Fruit fly (Drosophila melanogaster) whole organism, prepupa: Measurements from ENCODE around the gene sick.

Experiments
- CG10631 ChIP-seq: fragments of 200-800 bp; sonication (Bioruptor generic); optimal IDR thresholded peaks from 2 replicates; lab custom pipeline; 2016; ENCODE audit warnings: missing biosample characterization, missing genetic modification characterization
- CG10669 ChIP-seq: fragments of 200-800 bp; sonication (Bioruptor generic); optimal IDR thresholded peaks from 3 replicates; lab custom pipeline; 2018; ENCODE audit warnings: missing biosample characterization, mild to moderate bottlenecking, missing genetic modification characterization, moderate library complexity
- CG11762 ChIP-seq: fragments of 200-800 bp; sonication (Bioruptor generic); optimal IDR thresholded peaks from 3 replicates; lab custom pipeline; 2016; ENCODE audit warnings: missing biosample characterization, missing genetic modification characterization; ENCODE audit not compliant: insufficient read depth
- CG15336 ChIP-seq: fragments of 200-800 bp; sonication (Bioruptor generic); IDR thresholded peaks from 2 replicates; pipeline ENCODE4 v1.3.6; 2022; ENCODE audit warnings: missing biosample characterization, missing genetic modification characterization
- CG16779 ChIP-seq: fragments of 200-800 bp; sonication (Bioruptor generic); optimal IDR thresholded peaks from 3 replicates; lab custom pipeline; 2017; ENCODE audit warnings: missing biosample characterization, mild to moderate bottlenecking, missing genetic modification characterization
- CG3032 ChIP-seq: fragments of 200-800 bp; optimal IDR thresholded peaks from 2 replicates; lab custom pipeline; 2019; ENCODE audit warnings: missing biosample characterization, mild to moderate bottlenecking, missing genetic modification characterization, moderate library complexity
- CG31627 ChIP-seq: fragments of 200-800 bp; sonication (Bioruptor generic); optimal IDR thresholded peaks from 3 replicates; lab custom pipeline; 2016; ENCODE audit warnings: missing biosample characterization, missing genetic modification characterization
- CG32006 ChIP-seq: fragments of 200-800 bp; sonication (Bioruptor generic); optimal IDR thresholded peaks from 3 replicates; lab custom pipeline; 2017; ENCODE audit warnings: missing biosample characterization, mild to moderate bottlenecking, missing genetic modification characterization
- CG34406 ChIP-seq: fragments of 200-800 bp; sonication (Bioruptor generic); optimal IDR thresholded peaks from 3 replicates; lab custom pipeline; 2016; ENCODE audit warnings: missing biosample characterization, missing genetic modification characterization
- CG4318 ChIP-seq: fragments of 200-800 bp; sonication (Bioruptor generic); optimal IDR thresholded peaks from 3 replicates; lab custom pipeline; 2017; ENCODE audit warnings: missing biosample characterization, mild to moderate bottlenecking, missing genetic modification characterization
- CG6163 ChIP-seq: fragments of 200-800 bp; sonication (Bioruptor generic); IDR thresholded peaks from 3 replicates; pipeline ENCODE4 v1.3.6; 2022; ENCODE audit warnings: missing biosample characterization, missing genetic modification characterization
- CG6276 ChIP-seq: fragments of 200-800 bp; sonication (Bioruptor generic); optimal IDR thresholded peaks from 2 replicates; lab custom pipeline; 2017; ENCODE audit warnings: missing biosample characterization, mild to moderate bottlenecking, missing genetic modification characterization
- CG6808 ChIP-seq: fragments of 200-800 bp; sonication (Bioruptor generic); optimal IDR thresholded peaks from 3 replicates; lab custom pipeline; 2017; ENCODE audit warnings: missing biosample characterization, missing genetic modification characterization, mild to moderate bottlenecking, moderate library complexity, missing genetic modification reagents
- CG6854 ChIP-seq: fragments of 200-800 bp; sonication (Bioruptor generic); optimal IDR thresholded peaks from 2 replicates; lab custom pipeline; 2017; ENCODE audit warnings: missing biosample characterization, mild to moderate bottlenecking, missing genetic modification characterization
- CG8119 ChIP-seq: fragments of 200-800 bp; sonication (Bioruptor generic); IDR thresholded peaks from 3 replicates; pipeline ENCODE4 v1.3.6; 2022; ENCODE audit warnings: missing biosample characterization, missing genetic modification characterization
- CG8319 ChIP-seq: fragments of 200-800 bp; sonication (Bioruptor generic); optimal IDR thresholded peaks from 3 replicates; lab custom pipeline; 2016; ENCODE audit warnings: missing biosample characterization, missing genetic modification characterization
- CG8632 ChIP-seq: fragments of 200-800 bp; sonication (Bioruptor generic); optimal IDR thresholded peaks from 3 replicates; lab custom pipeline; 2016; ENCODE audit warnings: missing biosample characterization, missing genetic modification characterization
- CG9139 ChIP-seq: fragments of 200-800 bp; sonication (Bioruptor generic); optimal IDR thresholded peaks from 3 replicates; lab custom pipeline; 2017; ENCODE audit warnings: missing biosample characterization, mild to moderate bottlenecking, missing genetic modification characterization
- Eip75B ChIP-seq: fragments of 200-800 bp; sonication (Bioruptor generic); optimal IDR thresholded peaks from 3 replicates; lab custom pipeline; 2016; ENCODE audit warnings: missing biosample characterization, missing genetic modification characterization
- Eip78C ChIP-seq: fragments of 200-800 bp; sonication (Bioruptor generic); peaks from one replicate; lab custom pipeline; 2016; ENCODE audit warnings: missing biosample characterization, missing genetic modification characterization
- Eip93F ChIP-seq: fragments of 200-800 bp; sonication (Bioruptor generic); optimal IDR thresholded peaks from 2 replicates; lab custom pipeline; 2016; ENCODE audit warnings: missing biosample characterization, mild to moderate bottlenecking, missing genetic modification characterization
- Hr38 ChIP-seq: sonication (Bioruptor generic); optimal IDR thresholded peaks from 2 replicates; lab custom pipeline; 2016; ENCODE audit warnings: missing biosample characterization, missing genetic modification characterization
- Hr4 ChIP-seq: fragments of 200-800 bp; sonication (Bioruptor generic); optimal IDR thresholded peaks from 3 replicates; lab custom pipeline; 2016; ENCODE audit warnings: missing biosample characterization, missing genetic modification characterization
- Met ChIP-seq: fragments of 200-800 bp; sonication (Bioruptor generic); optimal IDR thresholded peaks from 3 replicates; lab custom pipeline; 2016; ENCODE audit warnings: missing biosample characterization, missing genetic modification characterization
- OdsH ChIP-seq: fragments of 200-800 bp; sonication (Bioruptor generic); optimal IDR thresholded peaks from 3 replicates; lab custom pipeline; 2016; ENCODE audit warnings: missing biosample characterization, missing genetic modification characterization
- Sox14 ChIP-seq: fragments of 200-800 bp; sonication (Bioruptor generic); optimal IDR thresholded peaks from 3 replicates; lab custom pipeline; 2016; ENCODE audit warnings: missing biosample characterization, missing genetic modification characterization
- Sox15 ChIP-seq: fragments of 200-800 bp; sonication (Bioruptor generic); optimal IDR thresholded peaks from 3 replicates; lab custom pipeline; 2016; ENCODE audit warnings: missing biosample characterization, missing genetic modification characterization
- achi ChIP-seq: fragments of 200-800 bp; sonication (Bioruptor generic); optimal IDR thresholded peaks from 3 replicates; lab custom pipeline; 2016; ENCODE audit warnings: missing biosample characterization, missing genetic modification characterization
- acj6 ChIP-seq: fragments of 200-800 bp; sonication (Bioruptor generic); optimal IDR thresholded peaks from 3 replicates; lab custom pipeline; 2016; ENCODE audit warnings: missing biosample characterization, missing genetic modification characterization
- cyc ChIP-seq: fragments of 200-800 bp; sonication (Bioruptor generic); optimal IDR thresholded peaks from 3 replicates; lab custom pipeline; 2016; ENCODE audit warnings: missing biosample characterization, missing genetic modification characterization
- dac ChIP-seq: fragments of 200-800 bp; sonication (Bioruptor generic); optimal IDR thresholded peaks from 2 replicates; lab custom pipeline; 2017; ENCODE audit warnings: missing biosample characterization, mild to moderate bottlenecking, missing genetic modification characterization
- dsx ChIP-seq: fragments of 200-800 bp; optimal IDR thresholded peaks from 3 replicates; lab custom pipeline; 2019; ENCODE audit warnings: missing biosample characterization, mild to moderate bottlenecking, missing genetic modification characterization, moderate library complexity; ENCODE audit not compliant: poor library complexity, severe bottlenecking
- esn ChIP-seq: fragments of 200-800 bp; sonication (Bioruptor generic); optimal IDR thresholded peaks from 2 replicates; lab custom pipeline; 2016; ENCODE audit warnings: missing biosample characterization, mild to moderate bottlenecking, missing genetic modification characterization, moderate library complexity
- fd85E ChIP-seq: fragments of 200-800 bp; sonication (Bioruptor generic); optimal IDR thresholded peaks from 3 replicates; lab custom pipeline; 2016; ENCODE audit warnings: missing biosample characterization, missing genetic modification characterization
- lz ChIP-seq: fragments of 200-800 bp; sonication (Bioruptor generic); optimal IDR thresholded peaks from 3 replicates; lab custom pipeline; 2016; ENCODE audit warnings: missing biosample characterization, missing genetic modification characterization
- net ChIP-seq: fragments of 200-800 bp; sonication (Bioruptor generic); optimal IDR thresholded peaks from 3 replicates; lab custom pipeline; 2016; ENCODE audit warnings: missing biosample characterization, missing genetic modification characterization
- salr ChIP-seq, 2 experiments: fragments of 200-800 bp; sonication (Bioruptor generic); optimal IDR thresholded peaks; 3 replicates each; lab custom pipeline; 2016 to 2018; ENCODE audit warnings: missing biosample characterization in 2 of 2, missing genetic modification characterization in 2 of 2, mild to moderate bottlenecking in 1 of 2
- spab ChIP-seq: fragments of 200-800 bp; sonication (Bioruptor generic); optimal IDR thresholded peaks from 2 replicates; lab custom pipeline; 2017; ENCODE audit warnings: missing biosample characterization, mild to moderate bottlenecking, missing genetic modification characterization, missing genetic modification reagents
- ss ChIP-seq, 2 experiments: fragments of 200-800 bp; sonication (Bioruptor generic); optimal IDR thresholded peaks; 2 replicates in 1 of 2; 3 replicates in 1 of 2; lab custom pipeline; 2017 to 2018; ENCODE audit warnings: mild to moderate bottlenecking in 2 of 2, missing biosample characterization in 2 of 2, missing genetic modification characterization in 2 of 2, moderate library complexity in 1 of 2
- svp ChIP-seq: fragments of 200-800 bp; sonication (Bioruptor generic); peaks from one replicate; lab custom pipeline; 2016; ENCODE audit warnings: missing biosample characterization, missing genetic modification characterization

The sick gene

DNA sequence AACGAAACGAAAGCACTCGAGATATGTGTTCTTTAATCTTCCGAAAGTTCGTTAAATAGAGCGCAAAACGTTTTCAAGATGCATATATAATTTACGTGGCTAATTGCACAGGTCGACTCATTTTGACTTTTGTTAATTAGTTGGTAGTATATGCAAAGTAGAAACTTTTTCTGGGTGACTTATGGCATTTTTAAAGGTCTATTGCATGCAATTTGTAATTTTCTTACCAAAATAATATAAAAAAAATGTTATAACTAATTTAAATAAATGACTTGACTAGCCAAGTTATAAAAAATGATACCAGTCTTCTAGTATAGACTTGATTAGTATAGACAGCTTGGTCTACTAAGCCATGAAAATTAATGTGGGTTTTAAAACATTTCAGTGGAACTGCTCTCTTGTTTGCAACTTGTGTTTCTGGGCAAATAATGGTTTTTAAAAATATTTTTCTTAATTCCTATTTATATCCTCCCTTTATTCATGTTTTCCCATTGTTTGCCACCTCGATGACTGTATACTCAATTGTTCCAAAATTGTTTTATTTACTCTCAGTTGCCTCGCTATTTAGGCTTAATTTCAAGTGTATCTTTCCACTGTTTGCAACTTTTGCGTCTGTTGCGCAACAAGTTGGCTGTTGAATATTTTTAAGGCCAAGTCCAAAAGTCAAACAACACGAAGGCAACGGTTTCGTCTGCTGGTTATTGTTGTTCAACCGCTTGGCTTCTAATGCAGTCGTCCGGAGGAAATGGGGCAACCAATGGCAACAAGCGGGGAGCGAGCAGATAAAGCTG lies 191.9 kb downstream of the sick start (continued):
- TF ChIP-seq CG8632 (GFP tag; lab: Kevin White, UChicago) (no peak), esn (peak; percentile 25), achi (GFP tag; lab: Kevin White, UChicago) (no peak), Hr4 (GFP tag; lab: Kevin White, UChicago) (no peak), CG9139 (GFP tag; lab: Kevin White, UChicago) (no peak), CG31627 (GFP tag; lab: Kevin White, UChicago) (peak; percentile 5), Met (no peak), lz (no peak), CG10669 (GFP tag; lab: Kevin White, UChicago) (no peak), Eip78C (GFP tag; lab: Kevin White, UChicago) (peak; percentile 62), CG32006 (GFP tag; lab: Kevin White, UChicago) (peak; percentile 40), spab (GFP tag; lab: Kevin White, UChicago) (no peak), CG11762 (GFP tag; lab: Kevin White, UChicago) (no peak), cyc (peak; percentile 16)

DNA sequence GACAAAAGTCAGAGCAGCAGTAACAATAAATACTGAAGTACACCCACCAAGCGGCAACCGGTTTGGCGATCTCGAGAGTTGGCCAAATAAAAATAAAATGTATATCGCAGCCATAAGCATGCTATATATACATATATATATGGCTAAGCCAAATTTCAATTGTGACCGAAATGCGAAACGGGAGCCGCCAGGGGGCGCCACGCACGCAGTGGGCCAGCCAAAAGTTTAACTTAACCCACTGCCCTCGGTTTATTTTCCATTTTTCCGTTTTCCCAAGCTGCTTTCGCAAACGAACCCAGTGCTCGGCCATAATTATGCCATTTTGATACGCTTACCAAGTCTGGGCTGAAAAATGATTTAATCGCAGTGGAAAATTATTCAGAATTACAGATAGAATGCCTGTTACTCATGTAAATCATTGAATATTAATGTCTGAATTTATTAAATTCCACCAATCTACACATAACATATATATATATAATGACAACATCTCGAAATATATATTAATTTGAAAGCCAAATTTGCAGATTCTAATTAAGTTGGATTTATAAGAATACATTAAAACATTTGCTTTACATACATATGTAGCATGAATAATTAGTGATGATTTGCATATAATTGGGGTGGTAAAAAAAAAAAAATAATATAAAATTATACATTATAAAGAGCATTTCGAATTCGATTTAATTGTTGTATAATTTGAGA lies 193.6 kb downstream of the sick start:
- TF ChIP-seq dac = no peak
- peak; percentile 41 for TF ChIP-seq CG4318
- TF ChIP-seq CG8119 (GFP tag; lab: Robert Waterston, UW) = peak; percentile 46; the same call in 2 of the 3 replicates
- TF ChIP-seq CG16779 (tag; lab: Kevin White, UChicago) = no peak
- peak; percentile 62 for TF ChIP-seq Eip78C (GFP tag; lab: Kevin White, UChicago)
- peak; percentile 23 for TF ChIP-seq CG6276 (GFP tag; lab: Kevin White, UChicago)
- no peak for TF ChIP-seq Eip75B
- no peak for TF ChIP-seq CG6854 (GFP tag; lab: Kevin White, UChicago)
- no peak for TF ChIP-seq Sox15 (GFP tag; lab: Kevin White, UChicago)
- peak; percentile 23; the same call in 1 of the 2 replicates for TF ChIP-seq CG15336 (GFP tag; lab: Robert Waterston, UW)
- peak; percentile 70 for TF ChIP-seq CG32006 (GFP tag; lab: Kevin White, UChicago)
- TF ChIP-seq acj6 (GFP tag; lab: Kevin White, UChicago) = peak; percentile 22
- TF ChIP-seq Met = no peak
- TF ChIP-seq fd85E = no peak
- peak; percentile 23 for TF ChIP-seq OdsH (GFP tag; lab: Kevin White, UChicago)
- TF ChIP-seq svp (GFP tag; lab: Kevin White, UChicago) = peak; percentile 46
- TF ChIP-seq CG10631 (GFP tag; lab: Kevin White, UChicago) = peak; percentile 5
- peak; percentile 27 for TF ChIP-seq CG34406 (GFP tag; lab: Kevin White, UChicago)
- TF ChIP-seq Hr4 (GFP tag; lab: Kevin White, UChicago) = peak; percentile 17
- TF ChIP-seq CG8632 (GFP tag; lab: Kevin White, UChicago) = peak; percentile 49
- no peak for TF ChIP-seq spab (GFP tag; lab: Kevin White, UChicago)
- TF ChIP-seq salr (GFP tag; optimal IDR thresholded peaks at IDR 0.05; lab: Kevin White, UChicago) = peak in 1 of 2 experiments; percentile 67
- peak; percentile 30 for TF ChIP-seq achi (GFP tag; lab: Kevin White, UChicago)

DNA sequence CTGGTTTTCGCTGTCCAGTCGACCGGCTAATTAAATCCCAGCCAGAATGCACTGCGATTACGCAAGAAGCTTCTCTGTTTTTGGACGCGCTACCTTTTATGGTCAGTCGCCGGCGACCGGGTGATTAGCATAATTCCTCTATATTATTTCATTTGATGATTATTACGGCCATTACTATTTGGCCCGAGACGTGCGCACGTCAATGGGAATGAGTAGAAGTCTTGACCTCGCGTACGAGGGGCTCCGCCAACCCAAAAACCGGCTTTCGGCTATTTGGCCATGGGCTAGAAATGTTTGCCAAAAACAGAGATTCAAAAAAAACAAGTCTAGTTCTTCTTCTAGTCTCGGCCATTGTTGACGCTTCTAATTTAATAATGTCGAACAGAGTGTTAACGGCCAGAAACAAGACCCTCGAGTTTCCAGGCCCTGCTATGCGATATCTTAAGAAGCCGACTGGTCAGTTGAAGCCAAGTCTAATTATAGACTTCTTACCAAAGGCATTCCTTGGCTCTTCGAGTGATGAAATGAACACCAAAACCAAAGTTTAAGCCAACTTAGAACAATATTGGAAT lies 196.3 kb downstream of the sick start:
- no peak for TF ChIP-seq net (GFP tag; lab: Kevin White, UChicago)
- no peak for TF ChIP-seq Eip75B
- no peak for TF ChIP-seq OdsH (GFP tag; lab: Kevin White, UChicago)
- no peak for TF ChIP-seq Hr38 (GFP tag; lab: Kevin White, UChicago)
- no peak for TF ChIP-seq CG34406 (GFP tag; lab: Kevin White, UChicago)
- TF ChIP-seq Eip93F = no peak
- TF ChIP-seq CG8319 = no peak
- no peak for TF ChIP-seq CG32006 (GFP tag; lab: Kevin White, UChicago)
- no peak for TF ChIP-seq CG10631 (GFP tag; lab: Kevin White, UChicago)
- no peak for TF ChIP-seq Hr4 (GFP tag; lab: Kevin White, UChicago)
- no peak for TF ChIP-seq dsx (GFP tag; lab: Kevin White, UChicago)
- no peak for TF ChIP-seq CG3032 (tag; lab: Kevin White, UChicago)
- TF ChIP-seq ss (GFP tag; optimal IDR thresholded peaks at IDR 0.05; lab: Kevin White, UChicago) = no peak
- TF ChIP-seq Sox15 (GFP tag; lab: Kevin White, UChicago) = no peak
- no peak for TF ChIP-seq CG6163 (GFP tag; lab: Robert Waterston, UW)
- TF ChIP-seq esn = no peak
- TF ChIP-seq CG6808 (GFP tag; lab: Kevin White, UChicago) = no peak
- no peak for TF ChIP-seq Eip78C (GFP tag; lab: Kevin White, UChicago)
- TF ChIP-seq Sox14 (GFP tag; lab: Kevin White, UChicago) = no peak
